Worm (Caenorhabditis elegans) whole organism, L4 larva: ENCODE measurements around the gene B0524.2.

Source experiments
- D1046.2 ChIP-seq: fragments of 200-800 bp; sonication (Bioruptor generic); IDR thresholded peaks from 2 replicates; pipeline ENCODE4 v1.3.6; 2022; ENCODE audit warnings: missing genetic modification characterization, missing compliant biosample characterization
- F44E2.7 ChIP-seq: fragments of 200-800 bp; sonication (Bioruptor generic); IDR thresholded peaks from 2 replicates; pipeline ENCODE4 v2.1.2; 2022; ENCODE audit warnings: missing genetic modification characterization, missing compliant biosample characterization
- F49E8.2 ChIP-seq: sonication (generic microtip); optimal IDR thresholded peaks from 2 replicates; lab custom pipeline; 2016; ENCODE audit warnings: missing compliant biosample characterization, mild to moderate bottlenecking, missing genetic modification characterization, borderline replicate concordance
- T26A8.4 ChIP-seq: fragments of 200-800 bp; sonication (Bioruptor generic); IDR thresholded peaks from 2 replicates; pipeline ENCODE4 v1.3.6; 2022; ENCODE audit warnings: missing genetic modification characterization, missing compliant biosample characterization
- Y75B8A.6 ChIP-seq: fragments of 200-800 bp; sonication (Bioruptor generic); IDR thresholded peaks from 2 replicates; pipeline ENCODE4 v1.3.6; 2022; ENCODE audit warnings: missing genetic modification reagents, missing genetic modification characterization, missing compliant biosample characterization
- ZK337.2 ChIP-seq: fragments of 200-800 bp; sonication (Bioruptor generic); IDR thresholded peaks from 2 replicates; pipeline ENCODE4 v1.3.6; 2022; ENCODE audit warnings: missing genetic modification reagents, missing genetic modification characterization, missing compliant biosample characterization
- attf-4 ChIP-seq: sonication (generic microtip); optimal IDR thresholded peaks from 3 replicates; lab custom pipeline; 2017; ENCODE audit warnings: missing biosample characterization, missing genetic modification characterization
- ceh-28 ChIP-seq: fragments of 150-350 bp; optimal IDR thresholded peaks from 2 replicates; lab custom pipeline; 2014; ENCODE audit warnings: missing biosample characterization, missing genetic modification reagents, missing genetic modification characterization
- ceh-32 ChIP-seq: sonication (generic microtip); optimal IDR thresholded peaks from 2 replicates; lab custom pipeline; 2016; ENCODE audit warnings: mild to moderate bottlenecking, missing genetic modification characterization, missing compliant biosample characterization; ENCODE audit not compliant: poor library complexity
- ceh-62 ChIP-seq: sonication (generic microtip); optimal IDR thresholded peaks from 2 replicates; lab custom pipeline; 2017; ENCODE audit warnings: missing biosample characterization, missing genetic modification characterization
- ces-1 ChIP-seq: fragments of 150-350 bp; sonication (generic microtip); optimal IDR thresholded peaks from 4 replicates; lab custom pipeline; 2014; ENCODE audit warnings: missing biosample characterization, missing genetic modification reagents, missing genetic modification characterization
- ctbp-1 ChIP-seq: fragments of 200-800 bp; sonication (Bioruptor generic); IDR thresholded peaks from 2 replicates; pipeline ENCODE4 v1.3.6; 2022; ENCODE audit warnings: missing genetic modification reagents, missing genetic modification characterization, missing compliant biosample characterization
- daf-19 ChIP-seq: fragments of 200-800 bp; sonication (Bioruptor generic); conservative IDR thresholded peaks from 2 replicates; pipeline ENCODE4 v1.3.6; 2022; ENCODE audit warnings: missing genetic modification characterization, missing compliant biosample characterization
- duxl-1 ChIP-seq: sonication (generic microtip); optimal IDR thresholded peaks from 2 replicates; lab custom pipeline; 2016; ENCODE audit warnings: mild to moderate bottlenecking, missing genetic modification characterization, moderate library complexity, missing compliant biosample characterization; ENCODE audit not compliant: poor library complexity
- dve-1 ChIP-seq: sonication (generic microtip); optimal IDR thresholded peaks from 2 replicates; lab custom pipeline; 2017; ENCODE audit warnings: antibody characterized with exemption, mild to moderate bottlenecking, missing genetic modification characterization, missing compliant biosample characterization; ENCODE audit not compliant: insufficient read depth
- egl-27 ChIP-seq: sonication (generic microtip); optimal IDR thresholded peaks from 3 replicates; lab custom pipeline; 2017; ENCODE audit warnings: missing biosample characterization, missing genetic modification reagents, missing genetic modification characterization
- egl-43 ChIP-seq: fragments of 200-800 bp; sonication (Bioruptor generic); IDR thresholded peaks from 2 replicates; pipeline ENCODE4 v1.3.6; 2022; ENCODE audit warnings: missing genetic modification reagents, missing genetic modification characterization, missing compliant biosample characterization
- gei-8 ChIP-seq: fragments of 200-800 bp; sonication (Bioruptor generic); optimal IDR thresholded peaks from 2 replicates; lab custom pipeline; 2018; ENCODE audit warnings: mild to moderate bottlenecking, missing genetic modification characterization, missing compliant biosample characterization
- hlh-30 ChIP-seq: sonication (generic microtip); optimal IDR thresholded peaks from 2 replicates; lab custom pipeline; 2017; ENCODE audit warnings: antibody characterized with exemption, mild to moderate bottlenecking, missing genetic modification characterization, missing compliant biosample characterization; ENCODE audit not compliant: insufficient read depth
- lin-1 ChIP-seq: fragments of 200-800 bp; sonication (Bioruptor generic); IDR thresholded peaks from 2 replicates; pipeline ENCODE4 v1.3.6; 2022; ENCODE audit warnings: missing genetic modification reagents, missing genetic modification characterization, missing compliant biosample characterization
- lin-38 ChIP-seq: fragments of 200-800 bp; sonication (Bioruptor generic); IDR thresholded peaks from 2 replicates; pipeline ENCODE4 v1.3.6; 2022; ENCODE audit warnings: missing genetic modification reagents, missing genetic modification characterization, missing compliant biosample characterization
- lin-39 ChIP-seq: fragments of 150-350 bp; optimal IDR thresholded peaks from 2 replicates; lab custom pipeline; 2014; ENCODE audit warnings: missing biosample characterization, missing genetic modification reagents, missing genetic modification characterization
- madf-5 ChIP-seq, 2 experiments: fragments of 200-800 bp; sonication (Bioruptor generic); IDR thresholded peaks; 2 replicates each; pipeline ENCODE4 v1.3.6; 2022; ENCODE audit warnings: missing compliant biosample characterization in 2 of 2, missing genetic modification characterization in 2 of 2
- madf-9 ChIP-seq: fragments of 200-800 bp; sonication (Bioruptor generic); conservative IDR thresholded peaks from 2 replicates; pipeline ENCODE4 v1.3.6; 2022; ENCODE audit warnings: missing genetic modification reagents, missing genetic modification characterization, missing compliant biosample characterization
- mdl-1 ChIP-seq, 2 experiments: fragments of 150-350 bp in 1 of 2; sonication (generic microtip) in 1 of 2; optimal IDR thresholded peaks; 2 replicates each; lab custom pipeline; 2014 to 2017; ENCODE audit warnings: missing biosample characterization in 2 of 2, missing genetic modification characterization in 2 of 2
- mdt-29 ChIP-seq: fragments of 200-800 bp; sonication (Bioruptor generic); IDR thresholded peaks from 2 replicates; pipeline ENCODE4 v1.3.6; 2022; ENCODE audit warnings: missing genetic modification reagents, missing genetic modification characterization, missing compliant biosample characterization
- mep-1 ChIP-seq: fragments of 150-350 bp; sonication (generic microtip); optimal IDR thresholded peaks from 3 replicates; lab custom pipeline; 2014; ENCODE audit warnings: missing biosample characterization, missing genetic modification characterization
- mxl-3 ChIP-seq: fragments of 200-800 bp; sonication (Bioruptor generic); optimal IDR thresholded peaks from 2 replicates; lab custom pipeline; 2018; ENCODE audit warnings: mild to moderate bottlenecking, missing genetic modification characterization, missing compliant biosample characterization
- nhr-102 ChIP-seq: sonication (generic microtip); optimal IDR thresholded peaks from 2 replicates; lab custom pipeline; 2016; ENCODE audit warnings: mild to moderate bottlenecking, missing genetic modification characterization, moderate library complexity, missing compliant biosample characterization
- nhr-111 ChIP-seq: fragments of 200-800 bp; sonication (Bioruptor generic); optimal IDR thresholded peaks from 2 replicates; lab custom pipeline; 2018; ENCODE audit warnings: mild to moderate bottlenecking, missing genetic modification characterization, missing compliant biosample characterization
- nhr-237 ChIP-seq: sonication (generic microtip); optimal IDR thresholded peaks from 2 replicates; lab custom pipeline; 2017; ENCODE audit warnings: missing biosample characterization, missing genetic modification characterization
- nhr-41 ChIP-seq: fragments of 200-800 bp; sonication (Bioruptor generic); IDR thresholded peaks from 2 replicates; pipeline ENCODE4 v1.3.6; 2022; ENCODE audit warnings: missing genetic modification reagents, missing genetic modification characterization, missing compliant biosample characterization
- nhr-42 ChIP-seq: fragments of 200-800 bp; sonication (Bioruptor generic); IDR thresholded peaks from 2 replicates; pipeline ENCODE4 v1.3.6; 2022; ENCODE audit warnings: missing genetic modification characterization, missing compliant biosample characterization
- nhr-76 ChIP-seq: fragments of 150-350 bp; optimal IDR thresholded peaks from 2 replicates; lab custom pipeline; 2014; ENCODE audit warnings: missing biosample characterization, missing genetic modification characterization
- nhr-77 ChIP-seq: fragments of 150-350 bp; optimal IDR thresholded peaks from 2 replicates; lab custom pipeline; 2014; ENCODE audit warnings: missing biosample characterization, missing genetic modification characterization
- pha-4 ChIP-seq, 2 experiments: fragments of 150-350 bp in 1 of 2; fragments of 200-800 bp in 1 of 2; sonication (Bioruptor generic) in 1 of 2; IDR thresholded peaks in 1 of 2; optimal IDR thresholded peaks in 1 of 2; 2 replicates each; pipeline versions ENCODE4 v1.3.6 to Lab custom; 2014 to 2022; ENCODE audit warnings: missing genetic modification characterization in 2 of 2, missing genetic modification reagents in 2 of 2, missing biosample characterization in 1 of 2, missing compliant biosample characterization in 1 of 2
- rbr-2 ChIP-seq: sonication (generic microtip); optimal IDR thresholded peaks from 2 replicates; lab custom pipeline; 2016; ENCODE audit warnings: missing genotype, missing genetic modification characterization, missing compliant biosample characterization
- saeg-2 ChIP-seq: fragments of 200-800 bp; sonication (Bioruptor generic); IDR thresholded peaks from 2 replicates; pipeline ENCODE4 v1.3.6; 2022; ENCODE audit warnings: missing genetic modification reagents, missing genetic modification characterization, missing compliant biosample characterization
- snpc-1.2 ChIP-seq: fragments of 200-800 bp; sonication (Bioruptor generic); IDR thresholded peaks from 2 replicates; pipeline ENCODE4 v1.3.6; 2022; ENCODE audit warnings: missing genetic modification reagents, missing genetic modification characterization, missing compliant biosample characterization
- snpc-4 ChIP-seq: fragments of 150-350 bp; optimal IDR thresholded peaks from 2 replicates; lab custom pipeline; 2014; ENCODE audit warnings: missing biosample characterization, missing genetic modification characterization
- tag-97 ChIP-seq: fragments of 200-800 bp; sonication (Bioruptor generic); IDR thresholded peaks from 2 replicates; pipeline ENCODE4 v1.3.6; 2022; ENCODE audit warnings: missing genetic modification characterization, missing compliant biosample characterization
- unc-62 ChIP-seq, 3 experiments: fragments of 150-350 bp in 1 of 3; sonication (generic microtip); optimal IDR thresholded peaks in 2 of 3; peaks in 1 of 3; 1 replicate in 1 of 3; 2 replicates in 2 of 3; lab custom pipeline; 2014 to 2017; ENCODE audit warnings: missing biosample characterization in 3 of 3, missing genetic modification characterization in 3 of 3, missing genetic modification reagents in 3 of 3, missing genotype in 1 of 3
- vab-7 ChIP-seq: fragments of 200-800 bp; sonication (Bioruptor generic); IDR thresholded peaks from 2 replicates; pipeline ENCODE4 v1.3.6; 2022; ENCODE audit warnings: missing genetic modification reagents, missing genetic modification characterization, missing compliant biosample characterization
- zag-1 ChIP-seq: fragments of 150-350 bp; optimal IDR thresholded peaks from 2 replicates; lab custom pipeline; 2014; ENCODE audit warnings: missing biosample characterization, missing genetic modification characterization
- zip-2 ChIP-seq: fragments of 150-350 bp; optimal IDR thresholded peaks from 2 replicates; lab custom pipeline; 2014; ENCODE audit warnings: missing biosample characterization, missing genetic modification characterization

Gene B0524.2

DNA sequence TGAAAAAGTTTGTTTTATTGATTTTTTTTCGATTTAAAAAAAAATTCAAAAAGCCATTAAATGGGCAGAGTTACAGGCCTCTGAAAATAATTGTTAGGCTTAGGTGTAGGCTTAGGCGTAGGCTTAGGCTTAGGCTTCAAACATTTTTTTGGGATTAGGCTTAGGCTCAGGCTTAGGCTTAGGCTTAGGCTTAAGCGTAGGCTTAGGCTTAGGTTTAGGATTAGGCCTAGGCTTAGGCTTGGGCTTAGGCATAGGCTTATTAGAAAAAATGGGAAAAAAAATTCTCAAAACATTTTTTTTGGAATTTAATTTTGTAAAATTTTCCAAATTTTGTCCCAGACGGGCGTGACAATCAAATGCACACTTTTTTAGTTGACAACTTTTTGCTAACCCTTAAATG is 37.7 kb upstream of the B0524.2 start:
- TF ChIP-seq nhr-102 (tag; lab: Kevin White, UChicago): no peak
- TF ChIP-seq mep-1 (tag; lab: Kevin White, UChicago): no peak
- no peak for TF ChIP-seq D1046.2 (GFP tag; lab: Robert Waterston, UW)
- no peak for TF ChIP-seq F49E8.2 (tag; lab: Kevin White, UChicago)
- TF ChIP-seq duxl-1 (tag; lab: Kevin White, UChicago): no peak
- TF ChIP-seq ceh-28 (tag; lab: Kevin White, UChicago): no peak
- no peak for TF ChIP-seq daf-19
- TF ChIP-seq zip-2: no peak
- TF ChIP-seq lin-1 (GFP tag; lab: Robert Waterston, UW): no peak
- TF ChIP-seq madf-9 (GFP tag; lab: Robert Waterston, UW): no peak

ce11 chrIII:1856679-1857078 is 37.2 kb upstream of the B0524.2 start:
- TF ChIP-seq F49E8.2 (tag; lab: Kevin White, UChicago): no peak
- TF ChIP-seq nhr-237: no peak
- TF ChIP-seq tag-97: no peak
- no peak for TF ChIP-seq mdl-1 (tag; optimal IDR thresholded peaks at IDR 0.05; lab: Kevin White, UChicago)
- TF ChIP-seq dve-1 (tag; lab: Kevin White, UChicago): no peak
- no peak for TF ChIP-seq F44E2.7 (GFP tag; lab: Robert Waterston, UW)
- TF ChIP-seq rbr-2 (tag; lab: Kevin White, UChicago): no peak
- TF ChIP-seq ceh-28 (tag; lab: Kevin White, UChicago): no peak
- TF ChIP-seq madf-5 (GFP tag; IDR thresholded peaks at IDR 0.05; lab: Robert Waterston, UW): no peak
- TF ChIP-seq pha-4 (GFP tag; IDR thresholded peaks at IDR 0.05; lab: Robert Waterston, UW): no peak
- no peak for TF ChIP-seq pha-4 (tag; optimal IDR thresholded peaks at IDR 0.05; lab: Kevin White, UChicago)
- no peak for TF ChIP-seq snpc-4 (tag; lab: Kevin White, UChicago)
- TF ChIP-seq T26A8.4: no peak
- no peak for TF ChIP-seq unc-62 (GFP tag; optimal IDR thresholded peaks at IDR 0.05 in 1 of 2; lab: Kevin White, UChicago)
- TF ChIP-seq unc-62 (tag; optimal IDR thresholded peaks at IDR 0.05; lab: Kevin White, UChicago): no peak
- no peak for TF ChIP-seq lin-38 (GFP tag; lab: Robert Waterston, UW)
- no peak for TF ChIP-seq nhr-76 (tag; lab: Kevin White, UChicago)
- TF ChIP-seq gei-8: no peak

DNA sequence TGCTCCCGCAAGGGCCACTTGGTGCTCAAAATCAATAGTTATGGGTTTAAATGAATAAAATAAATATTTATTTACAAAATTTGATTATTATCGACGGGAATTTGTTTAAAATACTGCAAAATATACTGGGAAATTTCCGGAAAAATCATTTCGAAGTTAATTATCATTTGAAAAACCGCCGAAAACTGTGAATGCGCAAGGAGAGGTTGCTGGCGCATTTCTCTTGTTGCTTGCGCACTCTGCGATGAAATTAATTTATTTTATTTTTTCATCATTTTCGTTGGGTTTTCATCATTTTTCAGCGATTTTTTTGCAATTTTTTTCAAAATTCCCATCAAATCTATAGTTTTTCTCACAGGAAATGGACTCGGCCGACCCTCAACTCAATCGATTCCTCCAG is 34.3 kb upstream of the B0524.2 start, which contains the start of gene ddp-1:
Gene ddp-1, plus strand, starts transcription at position 357 of the 400 bp plus-strand sequence.
- TF ChIP-seq snpc-1.2 (GFP tag; lab: Robert Waterston, UW): peak; percentile 73; the same call in 1 of the 2 replicates
- peak; percentile 91 for TF ChIP-seq ctbp-1 (GFP tag; lab: Robert Waterston, UW)
- TF ChIP-seq nhr-111: no peak
- TF ChIP-seq F49E8.2 (tag; lab: Kevin White, UChicago): peak; percentile 92
- peak; percentile 98 for TF ChIP-seq dve-1 (tag; lab: Kevin White, UChicago)
- TF ChIP-seq egl-43 (GFP tag; lab: Robert Waterston, UW): peak; percentile 61; the same call in 1 of the 2 replicates
- TF ChIP-seq snpc-4 (tag; lab: Kevin White, UChicago): no peak
- no peak for TF ChIP-seq ceh-28 (tag; lab: Kevin White, UChicago)
- TF ChIP-seq mdt-29 (GFP tag; lab: Robert Waterston, UW): peak; percentile 83
- peak; percentile 95 for TF ChIP-seq nhr-102 (tag; lab: Kevin White, UChicago)
- peak; percentile 83 for TF ChIP-seq daf-19
- peak; percentile 96 for TF ChIP-seq lin-38 (GFP tag; lab: Robert Waterston, UW)
- no peak for TF ChIP-seq ceh-62 (tag; lab: Kevin White, UChicago)
- TF ChIP-seq nhr-41 (GFP tag; lab: Robert Waterston, UW): no peak
- TF ChIP-seq lin-1 (GFP tag; lab: Robert Waterston, UW): 0 out of 2 replicates have a peak, but pooled peaks have one; percentile 51
- TF ChIP-seq ceh-32 (tag; lab: Kevin White, UChicago): peak; percentile 62
- TF ChIP-seq hlh-30 (tag; lab: Kevin White, UChicago): peak; percentile 79
- TF ChIP-seq saeg-2: peak; percentile 93
- TF ChIP-seq nhr-77 (tag; lab: Kevin White, UChicago): peak; percentile 95
- peak; percentile 75 for TF ChIP-seq ces-1
- TF ChIP-seq egl-27 (tag; lab: Kevin White, UChicago): no peak
- peak; percentile 70 for TF ChIP-seq vab-7 (GFP tag; lab: Robert Waterston, UW)
- no peak for TF ChIP-seq Y75B8A.6 (GFP tag; lab: Robert Waterston, UW)
- TF ChIP-seq zag-1: peak; percentile 24
- TF ChIP-seq mxl-3 (GFP tag; lab: Kevin White, UChicago): peak; percentile 32
- TF ChIP-seq lin-39 (tag; lab: Kevin White, UChicago): peak; percentile 81
- peak; percentile 92 for TF ChIP-seq nhr-42 (GFP tag; lab: Robert Waterston, UW)
- TF ChIP-seq mdl-1 (tag; optimal IDR thresholded peaks at IDR 0.05; lab: Kevin White, UChicago): no peak
- TF ChIP-seq ZK337.2 (GFP tag; lab: Robert Waterston, UW): no peak
- peak; percentile 33 for TF ChIP-seq attf-4 (tag; lab: Kevin White, UChicago)
